Worm (Caenorhabditis elegans): Measurements from ENCODE around the gene cpt-6.

DNA sequence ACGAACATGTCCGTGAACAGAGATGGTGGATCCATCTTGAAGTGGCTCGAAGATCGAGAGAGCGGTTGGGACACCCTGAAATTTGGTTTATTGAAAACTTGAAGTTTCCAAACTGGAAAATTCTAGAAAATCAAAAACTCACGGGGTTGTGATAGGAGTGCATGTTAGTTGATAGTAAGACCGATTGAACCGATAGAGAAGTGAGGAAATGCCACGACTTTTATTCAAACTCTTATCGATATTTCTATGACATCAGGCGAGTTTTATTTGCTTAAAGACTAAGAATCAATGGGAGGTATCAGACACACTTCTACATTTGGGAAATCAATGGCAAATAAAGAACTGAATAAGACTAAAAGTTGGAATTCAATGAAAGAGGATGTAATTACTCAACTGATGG is 4.9 kb downstream of the cpt-6 start, which contains the start of gene lec-10:
- TF ChIP-seq lsy-2 (tag; optimal IDR thresholded peaks at IDR 0.05) (peak in 1 of 2 experiments; percentile 29), ztf-11 (tag; optimal IDR thresholded peaks at IDR 0.05) (no peak), mdt-29 (GFP tag; IDR thresholded peaks at IDR 0.05) (peak; percentile 57; the same call in 1 of the 2 replicates)

All from whole organism, L4 larva.